Worm (Caenorhabditis elegans): ENCODE measurements around the gene C25H3.16.
"Not testable (repeated sequence)": the region's sequence is repeated elsewhere in the genome, so short reads cannot be mapped to it uniquely, and the experiment has no call there.

C25H3.16 gene

ce11 chrII:5665991-5666390 lies at the start of gene C25H3.16:
Gene C25H3.16 (plus strand): TSS chrII:5666291.
- no peak for TF ChIP-seq unc-62 (GFP tag; optimal IDR thresholded peaks at IDR 0.05)

ce11 chrII:5619298-5619697 lies 46.8 kb upstream of the C25H3.16 start, which contains the start of gene dhs-6:
Gene dhs-6 (minus strand): TSS chrII:5619319.
- no peak for TF ChIP-seq unc-62 (GFP tag; optimal IDR thresholded peaks at IDR 0.05)

ce11 chrII:5622383-5622939 lies 43.6 kb upstream of the C25H3.16 start, which contains the start of the genes eif-3.L and npl-4.2:
Gene eif-3.L (minus strand): TSS chrII:5622483.
Gene npl-4.2 (plus strand): TSS chrII:5622889.
- not testable (repeated sequence) for TF ChIP-seq unc-62 (GFP tag; optimal IDR thresholded peaks at IDR 0.05)

- no peak for TF ChIP-seq unc-62 (GFP tag; optimal IDR thresholded peaks at IDR 0.05)
Measured at ce11 chrII:5628326-5628818, 37.7 kb upstream of the C25H3.16 start, which contains the start of gene F59E12.15. Gene F59E12.15 (minus strand): TSS chrII:5628376.

ce11 chrII:5630851-5631401 lies 35.2 kb upstream of the C25H3.16 start, which contains the start of the genes F59E12.6 and npl-4.1:
Gene F59E12.6 (minus strand): TSS chrII:5630951.
Gene npl-4.1 (plus strand): TSS chrII:5631351.
- TF ChIP-seq unc-62 (GFP tag; optimal IDR thresholded peaks at IDR 0.05) = not testable (repeated sequence)

ce11 chrII:5633453-5633852 lies 32.6 kb upstream of the C25H3.16 start:
- no peak for TF ChIP-seq unc-62 (GFP tag; optimal IDR thresholded peaks at IDR 0.05)

ce11 chrII:5636826-5637225 lies 29.3 kb upstream of the C25H3.16 start, which contains the start of gene F59E12.8:
Gene F59E12.8 (minus strand): TSS chrII:5636926.
- TF ChIP-seq unc-62 (GFP tag; optimal IDR thresholded peaks at IDR 0.05) = no peak

- no peak for TF ChIP-seq unc-62 (GFP tag; optimal IDR thresholded peaks at IDR 0.05)
Measured at ce11 chrII:5638059-5638458, 28.0 kb upstream of the C25H3.16 start, which contains the start of gene F59E12.3. Gene F59E12.3 (plus strand): TSS chrII:5638359.

ce11 chrII:5640362-5641079 lies 25.6 kb upstream of the C25H3.16 start:
- no peak for TF ChIP-seq unc-62 (GFP tag; optimal IDR thresholded peaks at IDR 0.05)

- no peak for TF ChIP-seq unc-62 (GFP tag; optimal IDR thresholded peaks at IDR 0.05)
Measured at ce11 chrII:5642110-5642509, 24.0 kb upstream of the C25H3.16 start.

- TF ChIP-seq unc-62 (GFP tag; optimal IDR thresholded peaks at IDR 0.05) = no peak
Measured at ce11 chrII:5646942-5647341, 19.1 kb upstream of the C25H3.16 start, which contains the start of gene F59E12.9. Gene F59E12.9 (minus strand): TSS chrII:5647042.

- no peak for TF ChIP-seq unc-62 (GFP tag; optimal IDR thresholded peaks at IDR 0.05)
Measured at ce11 chrII:5648272-5648671, 17.8 kb upstream of the C25H3.16 start, which contains the start of gene ddl-1. Gene ddl-1 (minus strand): TSS chrII:5648372.

ce11 chrII:5649236-5650004 lies 16.7 kb upstream of the C25H3.16 start, which contains the start of the genes sam-4, F59E12.17 and zyg-1:
Gene sam-4 (minus strand): TSS chrII:5649286.
Gene F59E12.17 (minus strand): TSS chrII:5649470.
Gene zyg-1 (plus strand): TSS chrII:5649748.
- no peak for TF ChIP-seq unc-62 (GFP tag; optimal IDR thresholded peaks at IDR 0.05)

- no peak for TF ChIP-seq unc-62 (GFP tag; optimal IDR thresholded peaks at IDR 0.05)
Measured at ce11 chrII:5651426-5651825, 14.7 kb upstream of the C25H3.16 start.

ce11 chrII:5652334-5652733 lies 13.8 kb upstream of the C25H3.16 start, which contains the start of gene bli-2:
Gene bli-2 (minus strand): TSS chrII:5652434.
- no peak for TF ChIP-seq unc-62 (GFP tag; optimal IDR thresholded peaks at IDR 0.05)

All from whole organism, dauer.